Fruit fly (Drosophila melanogaster) ovary, adult (tissue): ENCODE results near the gene Traf-like.

Source experiments
- CG17801 ChIP-seq: fragments of 200-800 bp; optimal IDR thresholded peaks from 2 replicates; lab custom pipeline; 2019; ENCODE audit warnings: missing biosample characterization, mild to moderate bottlenecking, missing genetic modification characterization, moderate library complexity; ENCODE audit not compliant: partially characterized antibody

Traf-like gene

DNA sequence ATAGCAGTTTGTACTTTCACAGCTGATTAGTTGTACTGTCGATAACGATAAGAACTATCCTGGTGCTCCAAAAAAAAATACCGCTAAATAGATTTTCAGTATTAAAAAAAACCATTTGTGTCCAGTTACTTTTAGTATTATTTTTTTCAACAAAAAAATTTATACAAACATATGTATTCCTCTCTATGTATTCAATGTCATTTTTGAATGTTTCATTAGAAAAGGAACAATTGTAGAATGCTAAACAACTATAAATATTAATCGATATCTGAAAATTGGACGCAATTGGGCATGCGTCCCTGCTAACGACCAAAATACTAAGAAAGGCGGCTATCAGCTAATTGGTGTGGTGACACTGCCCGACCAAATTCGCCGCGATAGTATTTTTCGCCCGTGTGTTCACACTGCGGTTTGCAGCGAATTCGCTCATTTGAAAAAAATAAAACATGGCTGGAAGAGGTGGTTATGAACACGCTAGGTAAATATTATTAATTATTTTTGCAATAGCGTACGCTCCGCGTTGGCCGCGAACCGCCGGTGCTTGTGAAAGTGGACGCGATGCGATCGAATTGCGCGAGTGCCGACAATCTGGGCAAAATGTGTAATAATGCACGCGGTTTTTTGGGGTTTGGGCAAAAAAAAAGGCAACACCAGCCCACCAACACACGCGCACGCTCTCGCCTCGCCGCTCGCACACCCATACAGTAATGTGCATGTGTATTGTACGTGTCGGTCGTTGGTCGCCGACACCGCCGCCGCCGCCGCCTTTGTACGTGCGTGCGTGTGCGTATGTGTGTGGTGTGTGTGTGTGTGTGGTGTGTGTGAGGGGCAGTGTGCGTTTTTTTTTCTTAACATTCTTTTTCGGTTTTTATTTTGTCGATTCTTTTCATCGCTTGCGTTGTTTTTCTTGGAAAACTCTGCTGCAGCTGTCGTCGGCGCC is 33.7 kb downstream of the Traf-like start, which contains the start of the genes CG34015 and eIF4H1:
TSS of gene CG34015 (minus strand) at position 51 of the 940 bp plus-strand sequence.
TSS of gene eIF4H1 (plus strand) at position 414 of the 940 bp plus-strand sequence.
- TF ChIP-seq CG17801 (GFP tag; lab: Kevin White, UChicago): no peak

DNA sequence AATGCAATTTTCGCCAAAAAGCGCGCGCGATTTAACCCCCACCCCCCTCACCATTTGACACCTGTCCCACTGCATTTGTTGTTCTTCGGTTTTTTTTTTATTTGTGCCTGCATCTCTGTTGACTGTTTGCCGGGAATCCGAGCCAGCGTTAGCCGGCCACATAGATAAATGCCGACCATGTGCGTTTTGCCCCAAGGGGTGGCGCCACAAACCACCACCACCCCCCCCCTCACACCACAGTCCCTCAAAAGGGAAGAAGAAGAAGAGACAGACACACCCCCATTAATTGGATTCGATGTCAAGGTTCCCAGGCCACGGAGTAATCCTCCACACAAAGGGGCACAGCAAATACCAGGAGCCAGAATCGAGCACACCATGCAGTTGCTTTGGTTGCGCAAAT is 34.5 kb downstream of the Traf-like start:
- TF ChIP-seq CG17801 (GFP tag; lab: Kevin White, UChicago): no peak

DNA sequence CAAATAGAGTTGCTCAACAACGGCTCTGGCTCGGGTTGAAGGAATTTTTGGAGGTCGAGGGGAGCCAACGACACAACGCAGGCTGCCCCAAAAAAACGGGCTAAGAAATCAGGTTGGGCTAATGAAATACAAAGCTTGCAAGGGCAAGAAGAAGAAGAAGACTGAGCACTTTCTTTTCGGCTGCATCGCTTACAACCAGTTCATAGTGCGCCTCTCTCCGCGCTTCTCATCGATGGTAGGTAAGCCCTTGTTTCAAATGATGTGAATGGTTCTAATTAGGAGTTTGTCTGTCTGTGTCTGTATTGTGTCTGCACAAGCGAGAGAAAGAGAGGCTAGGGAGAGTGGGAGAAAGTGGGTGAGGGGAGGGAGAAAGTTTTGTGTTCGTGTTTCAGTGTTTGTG is 41.7 kb downstream of the Traf-like start:
- no peak for TF ChIP-seq CG17801 (GFP tag; lab: Kevin White, UChicago)

DNA sequence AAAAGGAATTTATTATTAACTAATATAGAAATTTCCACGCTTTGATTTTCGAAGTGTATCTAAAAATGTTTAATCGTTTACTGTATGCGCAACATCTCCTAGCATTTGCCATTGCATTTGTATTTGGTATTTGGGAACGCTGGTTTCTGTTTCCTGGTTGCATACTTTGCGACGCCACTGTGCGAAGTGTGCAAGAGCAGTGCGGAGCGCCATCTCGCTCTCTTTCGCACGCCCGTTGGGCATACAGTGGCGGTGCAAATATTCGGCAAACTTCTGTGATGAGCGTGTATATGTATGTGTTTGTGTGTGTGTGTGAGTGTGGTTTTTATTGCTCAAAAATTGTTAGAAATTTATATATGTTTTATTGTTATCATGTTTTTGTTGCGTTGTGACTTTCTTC is 43.7 kb downstream of the Traf-like start:
- TF ChIP-seq CG17801 (GFP tag; lab: Kevin White, UChicago): no peak
